3 fruit fly cellular contexts compared by ENCODE assay signal in the genomic region with DNA sequence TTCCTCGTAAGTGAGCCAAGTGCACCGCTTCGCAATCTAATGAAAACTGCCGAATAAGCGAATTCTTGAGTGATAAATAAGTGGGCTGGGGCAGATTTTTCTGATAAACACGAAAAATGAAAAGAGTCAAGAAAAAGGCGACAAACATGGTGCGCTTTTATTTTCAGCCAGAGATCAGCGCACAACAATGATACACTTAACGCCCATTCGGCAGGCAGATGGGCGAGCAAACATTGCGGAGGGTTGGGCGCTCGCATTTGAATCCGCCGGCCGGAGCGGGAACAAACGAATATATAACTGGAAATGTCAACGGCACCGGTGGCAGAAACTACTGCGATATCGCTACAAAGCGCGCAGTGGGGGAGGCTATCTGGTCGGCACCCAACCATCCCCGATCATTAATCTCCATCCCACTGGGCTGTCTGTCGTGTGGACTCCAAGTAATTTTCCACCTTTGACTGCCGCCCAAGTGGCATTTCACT.
TF ChIP-seq lines count a peak whose summit lies in the region.

A gene (minus strand): TSS at position 51 of the 482 bp plus-strand sequence.

- TF ChIP-seq CTCF in whole organism, embryonic (GFP tag; optimal IDR thresholded peaks at IDR 0.05; lab: Kevin White, UChicago): no peak

TF ChIP-seq in whole organism, adult, 20 proteins besides CTCF, POLR2A, EP300 and RAD21:
- TF ChIP-seq CG12768 (GFP tag; optimal IDR thresholded peaks at IDR 0.05; lab: Kevin White, UChicago) (peak; percentile 69), pad (GFP tag; optimal IDR thresholded peaks at IDR 0.05; lab: Kevin White, UChicago) (no peak), cic (GFP tag; optimal IDR thresholded peaks at IDR 0.05; lab: Kevin White, UChicago) (peak; percentile 8)

TF ChIP-seq in whole organism, embryonic, 481 proteins besides CTCF, POLR2A, EP300 and RAD21:
- 0 out of 2 replicates have a peak, but pooled peaks have one; percentile 11 for TF ChIP-seq Nf-YA (GFP tag; IDR thresholded peaks at IDR 0.05; lab: Robert Waterston, UW)
- TF ChIP-seq CG10959 (GFP tag; IDR thresholded peaks at IDR 0.05; lab: Robert Waterston, UW): 0 out of 2 replicates have a peak, but pooled peaks have one; percentile 40
- TF ChIP-seq wek (GFP tag; optimal IDR thresholded peaks at IDR 0.05; lab: Kevin White, UChicago): no peak
- no peak for TF ChIP-seq toy (GFP tag; IDR thresholded peaks at IDR 0.05; lab: Robert Waterston, UW)
- 0 out of 3 replicates have a peak, but pooled peaks have one; percentile 33 for TF ChIP-seq zfh1 (GFP tag; IDR thresholded peaks at IDR 0.05; lab: Robert Waterston, UW)
- TF ChIP-seq fd102C (GFP tag; optimal IDR thresholded peaks at IDR 0.05; lab: Kevin White, UChicago): no peak
- 0 out of 3 replicates have a peak, but pooled peaks have one; percentile 19 for TF ChIP-seq Doc3 (GFP tag; IDR thresholded peaks at IDR 0.05; lab: Robert Waterston, UW; ENCODE audit: partially characterized antibody)
- TF ChIP-seq CG11398 (GFP tag; optimal IDR thresholded peaks at IDR 0.05; lab: Kevin White, UChicago): no peak
- TF ChIP-seq tna (GFP tag; IDR thresholded peaks at IDR 0.05; lab: Robert Waterston, UW; ENCODE audit: partially characterized antibody): 0 out of 2 replicates have a peak, but pooled peaks have one; percentile 45
- 0 out of 3 replicates have a peak, but pooled peaks have one; percentile 15 for TF ChIP-seq vnd (GFP tag; IDR thresholded peaks at IDR 0.05; lab: Robert Waterston, UW; ENCODE audit: partially characterized antibody)
- TF ChIP-seq H15 (GFP tag; IDR thresholded peaks at IDR 0.05; lab: Robert Waterston, UW): 0 out of 3 replicates have a peak, but pooled peaks have one; percentile 31
- TF ChIP-seq CG10543 (GFP tag; optimal IDR thresholded peaks at IDR 0.05; lab: Kevin White, UChicago): peak; percentile 2
- no peak for TF ChIP-seq her (GFP tag; optimal IDR thresholded peaks at IDR 0.05; lab: Kevin White, UChicago)
- TF ChIP-seq CG10267 (tag; optimal IDR thresholded peaks at IDR 0.05; lab: Kevin White, UChicago): no peak
- TF ChIP-seq fd64A (GFP tag; optimal IDR thresholded peaks at IDR 0.05; lab: Kevin White, UChicago): no peak
- no peak for TF ChIP-seq CG4424 (GFP tag; optimal IDR thresholded peaks at IDR 0.05; lab: Kevin White, UChicago)
- no peak for TF ChIP-seq CG3995 (GFP tag; optimal IDR thresholded peaks at IDR 0.05; lab: Kevin White, UChicago)
- peak; percentile 21 for TF ChIP-seq CG3281 (GFP tag; optimal IDR thresholded peaks at IDR 0.05; lab: Kevin White, UChicago)
- TF ChIP-seq Jarid2 (GFP tag; optimal IDR thresholded peaks at IDR 0.05; lab: Kevin White, UChicago): peak; percentile 16
- peak; percentile 12 for TF ChIP-seq HmgD (GFP tag; optimal IDR thresholded peaks at IDR 0.05; lab: Kevin White, UChicago)
- TF ChIP-seq CG6791 (GFP tag; IDR thresholded peaks at IDR 0.05; lab: Robert Waterston, UW; ENCODE audit: partially characterized antibody): peak; percentile 14; the same call in 1 of the 3 replicates
- TF ChIP-seq crc (GFP tag; optimal IDR thresholded peaks at IDR 0.05; lab: Kevin White, UChicago): no peak

TF ChIP-seq in whole organism, prepupa, 60 proteins besides CTCF, POLR2A, EP300 and RAD21:
- peak; percentile 76 for TF ChIP-seq fkh (GFP tag; optimal IDR thresholded peaks at IDR 0.05; lab: Kevin White, UChicago)
- TF ChIP-seq Eip75B (GFP tag; optimal IDR thresholded peaks at IDR 0.05; lab: Kevin White, UChicago): no peak
- TF ChIP-seq fd85E (GFP tag; optimal IDR thresholded peaks at IDR 0.05; lab: Kevin White, UChicago): no peak
- TF ChIP-seq CG3919 (GFP tag; optimal IDR thresholded peaks at IDR 0.05; lab: Kevin White, UChicago): no peak
- no peak for TF ChIP-seq CG10669 (GFP tag; optimal IDR thresholded peaks at IDR 0.05; lab: Kevin White, UChicago)
- no peak for TF ChIP-seq CG6792 (GFP tag; optimal IDR thresholded peaks at IDR 0.05; lab: Kevin White, UChicago)
- TF ChIP-seq CG1621 (tag; optimal IDR thresholded peaks at IDR 0.05; lab: Kevin White, UChicago): no peak
- TF ChIP-seq OdsH (GFP tag; optimal IDR thresholded peaks at IDR 0.05; lab: Kevin White, UChicago): no peak
